Worm (Caenorhabditis elegans): ENCODE data around the gene ccm-3.
A peak's percentile ranks its signal among the peaks of the same experiment; 100 is the strongest.

ccm-3 gene

ce11 chrII:10607238-10607961 is at the start of gene ccm-3:
ccm-3 (minus strand) TSS chrII:10607275.
- TF ChIP-seq ces-1 (GFP tag; optimal IDR thresholded peaks at IDR 0.05) (peak; percentile 56), snpc-4 (tag; optimal IDR thresholded peaks at IDR 0.05) (no peak), blmp-1 (tag; optimal IDR thresholded peaks at IDR 0.05) (peak; percentile 81), flh-1 (GFP tag; optimal IDR thresholded peaks at IDR 0.05) (no peak), unc-62 (GFP tag; optimal IDR thresholded peaks at IDR 0.05) (no peak), M03D4.4 (tag; optimal IDR thresholded peaks at IDR 0.05) (no peak), lin-13 (tag; optimal IDR thresholded peaks at IDR 0.05) (no peak), cnd-1 (tag; optimal IDR thresholded peaks at IDR 0.05) (no peak), ceh-39 (tag; optimal IDR thresholded peaks at IDR 0.05) (no peak), mab-5 (tag; optimal IDR thresholded peaks at IDR 0.05) (no peak), ceh-83 (GFP tag; optimal IDR thresholded peaks at IDR 0.05) (no peak), nhr-28 (tag; optimal IDR thresholded peaks at IDR 0.05) (no peak), mls-2 (tag; optimal IDR thresholded peaks at IDR 0.05) (no peak), elt-1 (tag; optimal IDR thresholded peaks at IDR 0.05; ENCODE audit: borderline replicate concordance, insufficient read depth) (no peak), pha-4 (tag; optimal IDR thresholded peaks at IDR 0.05) (peak; percentile 25), lin-32 (GFP tag; optimal IDR thresholded peaks at IDR 0.05) (no peak), sptf-1 (tag; optimal IDR thresholded peaks at IDR 0.05) (no peak)

DNA sequence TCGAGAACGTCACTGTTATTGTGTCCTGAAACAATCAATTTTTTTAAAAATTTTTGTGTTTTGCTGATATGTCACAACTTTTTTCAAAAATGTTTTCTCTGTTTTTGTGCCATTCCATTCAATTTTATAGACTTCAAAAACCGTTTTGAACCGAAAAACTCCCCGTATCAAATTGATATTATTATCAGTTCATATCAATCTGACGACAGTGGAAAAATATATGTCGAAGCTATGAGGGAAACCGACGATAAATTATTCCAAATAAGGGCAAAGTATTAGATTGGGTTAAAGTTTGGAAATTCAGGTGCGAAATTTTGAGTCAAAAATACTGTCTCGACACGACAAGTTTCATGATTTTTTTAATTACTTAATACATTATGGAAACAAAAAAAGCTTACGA is 49.3 kb upstream of the ccm-3 start:
- TF ChIP-seq ztf-11 (tag; optimal IDR thresholded peaks at IDR 0.05) (no peak), nhr-76 (tag; optimal IDR thresholded peaks at IDR 0.05) (no peak), blmp-1 (tag; optimal IDR thresholded peaks at IDR 0.05) (no peak), ceh-39 (tag; optimal IDR thresholded peaks at IDR 0.05) (no peak), drap-1 (GFP tag; optimal IDR thresholded peaks at IDR 0.05) (no peak), nhr-237 (tag; optimal IDR thresholded peaks at IDR 0.05) (no peak), sptf-1 (tag; optimal IDR thresholded peaks at IDR 0.05) (no peak), tbx-8 (GFP tag; optimal IDR thresholded peaks at IDR 0.05) (no peak), pha-4 (tag; optimal IDR thresholded peaks at IDR 0.05) (no peak), bed-3 (GFP tag; optimal IDR thresholded peaks at IDR 0.05) (no peak), ceh-43 (GFP tag; optimal IDR thresholded peaks at IDR 0.05) (no peak)

DNA sequence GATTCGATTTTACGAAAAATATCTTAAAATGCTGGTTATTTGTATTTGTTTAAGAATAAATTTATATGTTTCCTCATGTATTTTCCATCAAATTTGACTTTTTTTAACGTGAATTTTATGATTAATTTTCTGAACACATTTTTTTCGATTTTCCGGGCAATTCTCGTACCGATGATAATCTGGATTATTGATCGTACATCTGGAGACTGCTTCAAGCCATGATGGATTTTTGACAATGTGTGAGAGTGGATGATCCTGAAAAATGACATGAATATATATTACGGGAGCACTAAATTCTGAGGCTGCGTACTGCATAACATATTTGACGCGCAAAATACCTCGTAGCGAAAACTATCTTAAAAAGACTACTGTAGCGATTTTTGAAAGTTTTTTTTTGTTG is 47.4 kb upstream of the ccm-3 start:
- TF ChIP-seq nhr-237 (tag; optimal IDR thresholded peaks at IDR 0.05) (no peak), ceh-43 (GFP tag; optimal IDR thresholded peaks at IDR 0.05) (no peak), ces-1 (GFP tag; optimal IDR thresholded peaks at IDR 0.05) (no peak), nhr-76 (tag; optimal IDR thresholded peaks at IDR 0.05) (no peak)

- TF ChIP-seq ceh-43 (GFP tag; optimal IDR thresholded peaks at IDR 0.05) (no peak), ham-2 (GFP tag; optimal IDR thresholded peaks at IDR 0.05) (no peak), lin-32 (GFP tag; optimal IDR thresholded peaks at IDR 0.05) (no peak), tbx-8 (GFP tag; optimal IDR thresholded peaks at IDR 0.05) (no peak), nhr-237 (tag; optimal IDR thresholded peaks at IDR 0.05) (no peak), cnd-1 (tag; optimal IDR thresholded peaks at IDR 0.05) (no peak), pha-4 (tag; optimal IDR thresholded peaks at IDR 0.05) (no peak), mep-1 (tag; optimal IDR thresholded peaks at IDR 0.05) (no peak), sptf-1 (tag; optimal IDR thresholded peaks at IDR 0.05) (no peak), ztf-11 (tag; optimal IDR thresholded peaks at IDR 0.05) (no peak), nhr-28 (tag; optimal IDR thresholded peaks at IDR 0.05) (no peak), ceh-39 (tag; optimal IDR thresholded peaks at IDR 0.05) (no peak), lin-13 (tag; optimal IDR thresholded peaks at IDR 0.05) (no peak), ces-1 (GFP tag; optimal IDR thresholded peaks at IDR 0.05) (no peak), mls-2 (tag; optimal IDR thresholded peaks at IDR 0.05) (no peak), sem-2 (GFP tag; optimal IDR thresholded peaks at IDR 0.05) (no peak), blmp-1 (tag; optimal IDR thresholded peaks at IDR 0.05) (no peak), mab-5 (tag; optimal IDR thresholded peaks at IDR 0.05) (no peak)
Observed at ce11 chrII:10653559-10653958, 46.5 kb upstream of the ccm-3 start.

- peak; percentile 40 for TF ChIP-seq lin-32 (GFP tag; optimal IDR thresholded peaks at IDR 0.05)
- peak; percentile 12 for TF ChIP-seq unc-120 (tag; optimal IDR thresholded peaks at IDR 0.05; ENCODE audit: poor library complexity, severe bottlenecking)
- TF ChIP-seq blmp-1 (tag; optimal IDR thresholded peaks at IDR 0.05): no peak
Observed at ce11 chrII:10652112-10652511, 45.0 kb upstream of the ccm-3 start, which contains the start of gene nphp-1. nphp-1 (minus strand) TSS chrII:10652256.
